Fruit fly (Drosophila melanogaster): ENCODE data around the gene DNAlig4.
A peak's percentile ranks its signal among the peaks of the same experiment; 100 is the strongest.

DNAlig4 gene

dm6 chrX:13616417-13617050 is 51.1 kb downstream of the DNAlig4 start, which contains the start of the genes tth and Tango2 (continued):
- TF ChIP-seq CG8632 (GFP tag; optimal IDR thresholded peaks at IDR 0.05) (peak; percentile 81), CG31627 (GFP tag; optimal IDR thresholded peaks at IDR 0.05) (peak; percentile 91), fd59A (GFP tag; optimal IDR thresholded peaks at IDR 0.05) (peak; percentile 68), Eip75B (GFP tag; optimal IDR thresholded peaks at IDR 0.05) (peak; percentile 84), CG3919 (GFP tag; optimal IDR thresholded peaks at IDR 0.05) (peak; percentile 78), CG8119 (GFP tag; IDR thresholded peaks at IDR 0.05) (peak; percentile 89), Ets21C (GFP tag; optimal IDR thresholded peaks at IDR 0.05) (peak; percentile 80), dac (GFP tag; optimal IDR thresholded peaks at IDR 0.05) (no peak), Sox15 (GFP tag; optimal IDR thresholded peaks at IDR 0.05) (peak; percentile 76), Lpt (GFP tag; optimal IDR thresholded peaks at IDR 0.05) (peak; percentile 71), Sox102F (GFP tag; optimal IDR thresholded peaks at IDR 0.05) (no peak), eg (GFP tag; IDR thresholded peaks at IDR 0.05) (peak; percentile 83), dsx (GFP tag; optimal IDR thresholded peaks at IDR 0.05; ENCODE audit: poor library complexity, severe bottlenecking) (peak; percentile 77), CG1621 (tag; optimal IDR thresholded peaks at IDR 0.05) (peak; percentile 47), svp (GFP tag) (peak; percentile 94), CG8319 (GFP tag; optimal IDR thresholded peaks at IDR 0.05) (peak; percentile 38), esn (GFP tag; optimal IDR thresholded peaks at IDR 0.05) (peak; percentile 93), fd85E (GFP tag; optimal IDR thresholded peaks at IDR 0.05) (peak; percentile 22), CG10631 (GFP tag; optimal IDR thresholded peaks at IDR 0.05) (peak; percentile 84), CG6854 (GFP tag; optimal IDR thresholded peaks at IDR 0.05) (no peak), Eip78C (GFP tag) (peak; percentile 96), CG32006 (GFP tag; optimal IDR thresholded peaks at IDR 0.05) (peak; percentile 87), net (GFP tag; optimal IDR thresholded peaks at IDR 0.05) (peak; percentile 77), salr (GFP tag; optimal IDR thresholded peaks at IDR 0.05) (peak in 1 of 2 experiments; percentile 60)

DNA sequence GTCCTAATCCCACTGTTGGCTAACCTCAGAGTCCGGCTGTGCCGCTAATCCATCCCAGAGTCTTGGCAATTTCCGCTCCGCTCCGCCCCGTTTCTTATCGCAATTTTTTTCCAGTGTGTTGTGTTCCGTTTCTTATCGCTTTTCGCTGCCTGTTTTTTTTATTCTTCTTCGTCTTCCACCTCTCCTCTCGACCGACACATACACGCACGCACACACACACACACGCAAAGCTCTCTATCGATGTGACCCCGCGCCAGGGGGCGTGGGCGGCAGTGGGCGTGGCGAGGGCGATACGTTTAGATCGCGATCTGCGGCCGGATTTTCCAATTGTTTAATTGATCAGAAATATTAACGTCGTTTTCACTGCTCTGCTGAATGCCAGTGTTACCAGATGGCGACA is 51.6 kb downstream of the DNAlig4 start:
- TF ChIP-seq dsx (GFP tag; optimal IDR thresholded peaks at IDR 0.05; ENCODE audit: poor library complexity, severe bottlenecking) (no peak), Eip78C (GFP tag) (no peak), Eip93F (GFP tag; optimal IDR thresholded peaks at IDR 0.05) (no peak), CG1621 (tag; optimal IDR thresholded peaks at IDR 0.05) (peak; percentile 33), Met (GFP tag; optimal IDR thresholded peaks at IDR 0.05) (no peak), Ets96B (tag; optimal IDR thresholded peaks at IDR 0.05) (no peak), Blimp-1 (GFP tag; optimal IDR thresholded peaks at IDR 0.05) (no peak), CG8632 (GFP tag; optimal IDR thresholded peaks at IDR 0.05) (no peak), CG11902 (GFP tag; optimal IDR thresholded peaks at IDR 0.05) (no peak), CG6854 (GFP tag; optimal IDR thresholded peaks at IDR 0.05) (peak; percentile 25), CG3032 (tag; optimal IDR thresholded peaks at IDR 0.05) (peak; percentile 8), CG6808 (GFP tag; optimal IDR thresholded peaks at IDR 0.05) (no peak), lz (GFP tag; optimal IDR thresholded peaks at IDR 0.05) (no peak), CG34406 (GFP tag; optimal IDR thresholded peaks at IDR 0.05) (no peak), Sox14 (GFP tag; optimal IDR thresholded peaks at IDR 0.05) (no peak), fd59A (GFP tag; optimal IDR thresholded peaks at IDR 0.05) (no peak), CG8319 (GFP tag; optimal IDR thresholded peaks at IDR 0.05) (no peak), CG15336 (GFP tag; IDR thresholded peaks at IDR 0.05) (peak; percentile 28; the same call in 1 of the 2 replicates), CG6163 (GFP tag; IDR thresholded peaks at IDR 0.05) (0 out of 3 replicates have a peak, but pooled peaks have one; percentile 14), eg (GFP tag; IDR thresholded peaks at IDR 0.05) (no peak), svp (GFP tag) (no peak), CG16779 (tag; optimal IDR thresholded peaks at IDR 0.05) (no peak), cyc (GFP tag; optimal IDR thresholded peaks at IDR 0.05) (no peak), vri (GFP tag; optimal IDR thresholded peaks at IDR 0.05) (no peak), spab (GFP tag; optimal IDR thresholded peaks at IDR 0.05) (no peak)
